Worm (Caenorhabditis elegans) whole organism, late embryonic: Measurements from ENCODE around the gene ugt-44.

Experiments
- C08G9.2 ChIP-seq: sonication (generic microtip); optimal IDR thresholded peaks from 2 replicates; lab custom pipeline; 2016; ENCODE audit warnings: mild to moderate bottlenecking, missing genetic modification characterization, moderate library complexity, missing compliant biosample characterization
- C38D4.7 ChIP-seq: fragments of 200-800 bp; sonication (Bioruptor generic); optimal IDR thresholded peaks from 2 replicates; lab custom pipeline; 2018; ENCODE audit warnings: mild to moderate bottlenecking, missing genetic modification characterization, moderate library complexity, missing compliant biosample characterization
- F13H6.1 ChIP-seq: sonication (generic microtip); optimal IDR thresholded peaks from 2 replicates; lab custom pipeline; 2016; ENCODE audit warnings: missing genetic modification characterization, missing compliant biosample characterization
- K09A11.1 ChIP-seq: sonication (generic microtip); optimal IDR thresholded peaks from 2 replicates; lab custom pipeline; 2017; ENCODE audit warnings: antibody characterized with exemption, mild to moderate bottlenecking, missing genetic modification characterization, missing compliant biosample characterization; ENCODE audit not compliant: insufficient read depth
- Y22D7AL.16 ChIP-seq: sonication (generic microtip); optimal IDR thresholded peaks from 2 replicates; lab custom pipeline; 2016; ENCODE audit warnings: missing genetic modification characterization, missing compliant biosample characterization
- ceh-19 ChIP-seq: fragments of 200-800 bp; sonication (Bioruptor generic); optimal IDR thresholded peaks from 2 replicates; lab custom pipeline; 2018; ENCODE audit warnings: mild to moderate bottlenecking, missing genetic modification characterization, missing compliant biosample characterization
- ceh-2 ChIP-seq: sonication (generic microtip); optimal IDR thresholded peaks from 2 replicates; lab custom pipeline; 2016; ENCODE audit warnings: missing genotype, missing genetic modification characterization, missing compliant biosample characterization
- ceh-22 ChIP-seq: sonication (generic microtip); optimal IDR thresholded peaks from 2 replicates; lab custom pipeline; 2017; ENCODE audit warnings: missing biosample characterization, missing genetic modification characterization
- ceh-24 ChIP-seq: sonication (generic microtip); optimal IDR thresholded peaks from 2 replicates; lab custom pipeline; 2016; ENCODE audit warnings: mild to moderate bottlenecking, missing genetic modification characterization, missing compliant biosample characterization
- ceh-30 ChIP-seq: fragments of 150-350 bp; optimal IDR thresholded peaks from 2 replicates; lab custom pipeline; 2014; ENCODE audit warnings: missing biosample characterization, missing genetic modification characterization
- ceh-31 ChIP-seq: sonication (generic microtip); optimal IDR thresholded peaks from 2 replicates; lab custom pipeline; 2016; ENCODE audit warnings: missing genetic modification characterization, missing compliant biosample characterization
- ceh-34 ChIP-seq: sonication (generic microtip); optimal IDR thresholded peaks from 2 replicates; lab custom pipeline; 2016; ENCODE audit warnings: mild to moderate bottlenecking, missing genetic modification characterization, missing compliant biosample characterization
- ceh-6 ChIP-seq: fragments of 200-800 bp; sonication (Bioruptor generic); optimal IDR thresholded peaks from 2 replicates; lab custom pipeline; 2018; ENCODE audit warnings: mild to moderate bottlenecking, missing genetic modification characterization, missing compliant biosample characterization
- ceh-9 ChIP-seq: sonication (generic microtip); optimal IDR thresholded peaks from 2 replicates; lab custom pipeline; 2016; ENCODE audit warnings: mild to moderate bottlenecking, missing genetic modification characterization, inconsistent platforms, missing compliant biosample characterization
- che-1 ChIP-seq: sonication (generic microtip); optimal IDR thresholded peaks from 2 replicates; lab custom pipeline; 2016; ENCODE audit warnings: mild to moderate bottlenecking, missing genetic modification characterization, missing compliant biosample characterization
- dmd-4 ChIP-seq: sonication (generic microtip); optimal IDR thresholded peaks from 2 replicates; lab custom pipeline; 2016; ENCODE audit warnings: borderline replicate concordance, missing genetic modification characterization, missing compliant biosample characterization
- dve-1 ChIP-seq: sonication (generic microtip); optimal IDR thresholded peaks from 2 replicates; lab custom pipeline; 2017; ENCODE audit warnings: antibody characterized with exemption, mild to moderate bottlenecking, missing genetic modification characterization, missing compliant biosample characterization
- elt-2 ChIP-seq: sonication (generic microtip); optimal IDR thresholded peaks from 2 replicates; lab custom pipeline; 2016; ENCODE audit warnings: missing genetic modification reagents, missing genetic modification characterization, missing compliant biosample characterization
- elt-4 ChIP-seq: sonication (generic microtip); optimal IDR thresholded peaks from 2 replicates; lab custom pipeline; 2016; ENCODE audit warnings: missing genetic modification characterization, missing compliant biosample characterization
- ets-4 ChIP-seq: sonication (generic microtip); optimal IDR thresholded peaks from 2 replicates; lab custom pipeline; 2016; ENCODE audit warnings: missing genetic modification characterization, missing compliant biosample characterization
- fkh-10 ChIP-seq: fragments of 150-350 bp; optimal IDR thresholded peaks from 2 replicates; lab custom pipeline; 2014; ENCODE audit warnings: missing biosample characterization, missing genetic modification reagents, missing genetic modification characterization
- fkh-6 ChIP-seq: sonication (generic microtip); optimal IDR thresholded peaks from 2 replicates; lab custom pipeline; 2016; ENCODE audit warnings: missing genetic modification characterization, missing compliant biosample characterization
- hlh-13 ChIP-seq: fragments of 200-800 bp; sonication (Bioruptor generic); optimal IDR thresholded peaks from 2 replicates; lab custom pipeline; 2018; ENCODE audit warnings: mild to moderate bottlenecking, missing genetic modification characterization, missing compliant biosample characterization
- hlh-15 ChIP-seq: sonication (generic microtip); optimal IDR thresholded peaks from 2 replicates; lab custom pipeline; 2016; ENCODE audit warnings: missing genetic modification characterization, missing compliant biosample characterization
- hlh-30 ChIP-seq: sonication (generic microtip); optimal IDR thresholded peaks from 2 replicates; lab custom pipeline; 2017; ENCODE audit warnings: antibody characterized with exemption, missing genetic modification characterization, missing compliant biosample characterization; ENCODE audit not compliant: insufficient read depth
- lin-11 ChIP-seq: fragments of 200-800 bp; sonication (Bioruptor generic); optimal IDR thresholded peaks from 2 replicates; lab custom pipeline; 2018; ENCODE audit warnings: mild to moderate bottlenecking, missing genetic modification characterization, missing compliant biosample characterization
- madf-2 ChIP-seq: sonication (generic microtip); optimal IDR thresholded peaks from 2 replicates; lab custom pipeline; 2017; ENCODE audit warnings: missing genetic modification characterization, missing compliant biosample characterization
- mec-3 ChIP-seq: sonication (generic microtip); optimal IDR thresholded peaks from 2 replicates; lab custom pipeline; 2016; ENCODE audit warnings: borderline replicate concordance, missing genetic modification characterization, missing compliant biosample characterization
- nfya-1 ChIP-seq: sonication (generic microtip); optimal IDR thresholded peaks from 2 replicates; lab custom pipeline; 2017; ENCODE audit warnings: missing genetic modification characterization, mild to moderate bottlenecking, missing compliant biosample characterization, antibody characterized with exemption, moderate library complexity
- nhr-11 ChIP-seq: fragments of 150-350 bp; optimal IDR thresholded peaks from 2 replicates; lab custom pipeline; 2014; ENCODE audit warnings: missing biosample characterization, missing genetic modification characterization
- nhr-232 ChIP-seq: sonication (generic microtip); optimal IDR thresholded peaks from 2 replicates; lab custom pipeline; 2016; ENCODE audit warnings: missing genetic modification characterization, missing compliant biosample characterization
- pha-2 ChIP-seq: sonication (generic microtip); optimal IDR thresholded peaks from 2 replicates; lab custom pipeline; 2017; ENCODE audit warnings: mild to moderate bottlenecking, missing genetic modification characterization, missing compliant biosample characterization
- pha-4 ChIP-seq: fragments of 150-350 bp; optimal IDR thresholded peaks from 2 replicates; lab custom pipeline; 2018; ENCODE audit warnings: missing biosample characterization, missing genetic modification reagents, missing genetic modification characterization
- pqm-1 ChIP-seq: sonication (generic microtip); optimal IDR thresholded peaks from 2 replicates; lab custom pipeline; 2016; ENCODE audit warnings: missing genetic modification characterization, missing compliant biosample characterization
- pros-1 ChIP-seq: fragments of 150-350 bp; optimal IDR thresholded peaks from 2 replicates; lab custom pipeline; 2014; ENCODE audit warnings: missing biosample characterization, missing genetic modification reagents, missing genetic modification characterization
- rnt-1 ChIP-seq: sonication (generic microtip); optimal IDR thresholded peaks from 2 replicates; lab custom pipeline; 2016; ENCODE audit warnings: missing genetic modification characterization, missing compliant biosample characterization
- sdc-2 ChIP-seq: sonication (generic microtip); optimal IDR thresholded peaks from 2 replicates; lab custom pipeline; 2016; ENCODE audit warnings: missing genotype, missing genetic modification characterization, missing compliant biosample characterization
- sox-2 ChIP-seq: fragments of 200-800 bp; sonication (Bioruptor generic); IDR thresholded peaks from 2 replicates; pipeline ENCODE4 v1.3.6; 2022; ENCODE audit warnings: missing genetic modification reagents, missing genetic modification characterization, missing compliant biosample characterization
- sox-4 ChIP-seq: sonication (generic microtip); optimal IDR thresholded peaks from 2 replicates; lab custom pipeline; 2017; ENCODE audit warnings: mild to moderate bottlenecking, missing genetic modification characterization, inconsistent platforms, missing compliant biosample characterization
- ttx-3 ChIP-seq: sonication (generic microtip); optimal IDR thresholded peaks from 2 replicates; lab custom pipeline; 2016; ENCODE audit warnings: missing genetic modification reagents, missing genetic modification characterization, missing compliant biosample characterization
- unc-3 ChIP-seq, 2 experiments: fragments of 200-800 bp in 1 of 2; sonication (Bioruptor generic) in 1 of 2; sonication (generic microtip) in 1 of 2; conservative IDR thresholded peaks in 1 of 2; optimal IDR thresholded peaks in 1 of 2; 2 replicates each; pipeline versions ENCODE4 v1.3.6 to Lab custom; 2016 to 2022; ENCODE audit warnings: missing compliant biosample characterization in 2 of 2, missing genetic modification characterization in 2 of 2, missing genetic modification reagents in 1 of 2
- unc-42 ChIP-seq: sonication (generic microtip); optimal IDR thresholded peaks from 2 replicates; lab custom pipeline; 2016; ENCODE audit warnings: missing genotype, missing genetic modification characterization, missing compliant biosample characterization
- zip-5 ChIP-seq: sonication (generic microtip); optimal IDR thresholded peaks from 2 replicates; lab custom pipeline; 2016; ENCODE audit warnings: missing genetic modification characterization, missing compliant biosample characterization
- ztf-16 ChIP-seq: sonication (generic microtip); optimal IDR thresholded peaks from 2 replicates; lab custom pipeline; 2017; ENCODE audit warnings: missing genetic modification characterization, missing compliant biosample characterization

Gene ugt-44

ce11 chrIV:10499948-10500356 lies 30.4 kb downstream of the ugt-44 start (continued):
- TF ChIP-seq ets-4 (tag; lab: Kevin White, UChicago) (no peak), Y22D7AL.16 (no peak), lin-11 (no peak), ceh-6 (no peak), ceh-22 (tag; lab: Kevin White, UChicago) (no peak), ceh-31 (peak; percentile 66), dve-1 (no peak), ceh-24 (no peak), sdc-2 (tag; lab: Kevin White, UChicago) (no peak), ttx-3 (no peak), dmd-4 (tag; lab: Kevin White, UChicago) (no peak), ceh-9 (no peak), elt-4 (tag; lab: Kevin White, UChicago) (no peak), mec-3 (tag; lab: Kevin White, UChicago) (no peak), ceh-34 (no peak), pha-2 (tag; lab: Kevin White, UChicago) (no peak), pros-1 (no peak), nhr-11 (tag; lab: Kevin White, UChicago) (no peak), F13H6.1 (tag; lab: Kevin White, UChicago) (no peak), che-1 (tag; lab: Kevin White, UChicago) (no peak)
- TF ChIP-seq, all 69 proteins: peak for 8

DNA sequence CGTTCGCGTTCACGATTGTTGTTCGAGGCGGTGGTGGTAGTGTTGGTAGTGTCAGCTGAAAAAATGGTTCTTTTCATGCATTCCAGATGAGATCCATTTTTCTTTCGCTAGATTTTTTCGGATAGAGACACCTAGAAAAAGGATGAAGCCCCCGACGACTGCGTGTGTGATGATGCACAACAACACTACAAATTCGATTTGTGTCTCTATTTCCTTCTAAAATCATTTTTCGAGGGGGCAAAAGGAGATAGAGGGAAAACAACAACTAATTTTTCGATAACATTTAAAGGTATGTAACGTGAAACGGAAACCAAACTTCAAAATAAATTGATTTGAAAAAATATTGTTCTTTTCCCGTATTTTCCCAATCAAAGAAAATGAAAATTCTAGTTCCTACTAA lies 30.9 kb downstream of the ugt-44 start:
- TF ChIP-seq unc-42 = peak; percentile 80
- no peak for TF ChIP-seq hlh-30

DNA sequence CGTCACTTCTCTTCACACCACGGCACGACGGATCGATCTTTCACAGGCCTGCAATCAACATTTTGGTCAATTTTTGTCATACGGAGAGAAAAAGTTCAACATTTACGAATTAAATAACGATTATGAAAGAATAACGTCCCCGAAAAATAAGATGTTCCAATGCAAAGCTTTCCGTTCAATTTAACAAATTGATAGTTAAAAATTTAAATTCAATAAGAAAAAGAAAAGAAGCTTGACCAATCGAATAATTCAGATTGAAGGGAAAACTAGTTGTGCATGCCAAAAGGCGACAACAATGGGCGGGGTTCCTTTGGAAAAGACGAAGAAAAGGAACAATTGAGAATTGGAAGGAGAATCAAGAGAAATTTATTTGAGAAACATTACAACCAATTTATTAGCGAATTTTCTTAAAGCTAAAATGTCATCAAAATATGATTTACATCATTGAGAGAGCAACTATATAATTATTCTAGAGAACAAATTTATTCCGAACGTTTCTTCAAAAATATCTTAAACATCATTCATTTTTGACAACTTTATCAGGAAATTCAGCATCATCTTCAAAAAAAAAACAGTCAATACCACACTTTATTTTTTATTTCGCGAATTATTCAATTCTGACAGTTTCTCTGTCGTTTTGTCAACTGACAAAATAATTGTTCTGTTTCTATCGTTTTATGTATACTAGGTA lies 32.2 kb downstream of the ugt-44 start, which contains the start of gene tax-6:
tax-6 (minus strand) TSS at position 51 of the 691 bp plus-strand sequence.
- TF ChIP-seq sox-2 (GFP tag; lab: Robert Waterston, UW) (no peak), rnt-1 (tag; lab: Kevin White, UChicago) (no peak), mec-3 (tag; lab: Kevin White, UChicago) (no peak), ztf-16 (tag; lab: Kevin White, UChicago) (no peak), Y22D7AL.16 (no peak), sox-4 (no peak), zip-5 (no peak), C38D4.7 (GFP tag; lab: Kevin White, UChicago) (no peak)

ce11 chrIV:10502345-10502744 lies 32.8 kb downstream of the ugt-44 start:
- TF ChIP-seq pqm-1 (tag; lab: Kevin White, UChicago) = peak; percentile 21
- TF ChIP-seq unc-42 = peak; percentile 3
- TF ChIP-seq elt-2 = peak; percentile 39
- peak; percentile 5 for TF ChIP-seq nfya-1 (tag; lab: Kevin White, UChicago)
- TF ChIP-seq unc-3 (GFP tag; conservative IDR thresholded peaks at IDR 0.05; lab: Robert Waterston, UW) = no peak
- TF ChIP-seq unc-3 (tag; optimal IDR thresholded peaks at IDR 0.05; lab: Kevin White, UChicago) = no peak
- no peak for TF ChIP-seq dve-1
- no peak for TF ChIP-seq madf-2 (tag; lab: Kevin White, UChicago)
- TF ChIP-seq ceh-22 (tag; lab: Kevin White, UChicago) = no peak
- no peak for TF ChIP-seq fkh-6

ce11 chrIV:10503750-10504232 lies 34.2 kb downstream of the ugt-44 start:
- TF ChIP-seq Y22D7AL.16 (peak; percentile 50), ceh-19 (peak; percentile 57), dve-1 (peak; percentile 10), pha-4 (tag; lab: Kevin White, UChicago) (no peak), ztf-16 (tag; lab: Kevin White, UChicago) (no peak), ceh-2 (tag; lab: Kevin White, UChicago) (peak; percentile 23), fkh-10 (GFP tag; lab: Kevin White, UChicago) (no peak), hlh-15 (tag; lab: Kevin White, UChicago) (no peak), ceh-30 (no peak), dmd-4 (tag; lab: Kevin White, UChicago) (peak; percentile 46), hlh-30 (no peak), sox-2 (GFP tag; lab: Robert Waterston, UW) (no peak), nhr-232 (tag; lab: Kevin White, UChicago) (no peak), C08G9.2 (tag; lab: Kevin White, UChicago) (peak; percentile 29), hlh-13 (GFP tag; lab: Kevin White, UChicago) (no peak), K09A11.1 (tag; lab: Kevin White, UChicago) (peak; percentile 30), elt-4 (tag; lab: Kevin White, UChicago) (no peak)
